Worm (Caenorhabditis elegans) whole organism, early embryonic: ENCODE results near the gene C27B7.7.

Source experiments
- ama-1 ChIP-seq: fragments of 150-350 bp; optimal IDR thresholded peaks from 2 replicates; lab custom pipeline; 2014
- pes-1 ChIP-seq: fragments of 200-800 bp; sonication (Bioruptor generic); IDR thresholded peaks from 2 replicates; pipeline ENCODE4 v1.3.6; 2022; ENCODE audit warnings: missing genetic modification reagents, missing genetic modification characterization, missing compliant biosample characterization
- sea-1 ChIP-seq: fragments of 200-800 bp; sonication (Bioruptor generic); conservative IDR thresholded peaks from 2 replicates; pipeline ENCODE4 v1.3.6; 2022; ENCODE audit warnings: missing genetic modification characterization, missing compliant biosample characterization

DNA sequence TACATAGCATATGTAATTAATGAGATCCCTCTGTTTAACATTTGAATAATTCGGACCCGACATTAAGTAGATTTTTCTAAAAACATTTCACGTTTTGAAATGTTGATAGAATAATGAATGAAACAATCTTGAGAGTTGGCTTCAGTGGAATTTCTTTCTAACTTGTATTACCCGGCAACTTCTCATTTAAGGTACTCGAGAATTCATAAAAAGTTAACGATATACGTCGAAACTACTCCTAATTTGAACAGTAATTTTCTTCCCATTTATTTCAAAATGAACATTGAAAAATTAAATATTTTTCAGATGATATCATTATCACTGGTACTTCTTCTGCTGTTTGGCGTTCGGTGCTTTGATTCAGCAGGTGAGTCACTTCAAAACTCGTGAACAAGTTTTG lies at the start of gene C27B7.7:
- TF ChIP-seq ama-1 (no peak), sea-1 (GFP tag; lab: Robert Waterston, UW) (no peak), pes-1 (GFP tag; lab: Robert Waterston, UW) (no peak)
